Worm (Caenorhabditis elegans) whole organism, L4/young adult: Measurements from ENCODE around the gene C13F10.1.

Source experiments
- W03F9.2 ChIP-seq: fragments of 150-350 bp; optimal IDR thresholded peaks from 2 replicates; lab custom pipeline; 2014; ENCODE audit warnings: missing biosample characterization, missing genetic modification characterization
- dao-5 ChIP-seq: sonication (generic microtip); optimal IDR thresholded peaks from 2 replicates; lab custom pipeline; 2016; ENCODE audit warnings: missing genotype, missing genetic modification characterization, moderate library complexity, missing compliant biosample characterization
- him-1 ChIP-seq: sonication (generic microtip); optimal IDR thresholded peaks from 2 replicates; lab custom pipeline; 2016; ENCODE audit warnings: missing genotype, missing genetic modification reagents, missing genetic modification characterization, missing compliant biosample characterization

DNA sequence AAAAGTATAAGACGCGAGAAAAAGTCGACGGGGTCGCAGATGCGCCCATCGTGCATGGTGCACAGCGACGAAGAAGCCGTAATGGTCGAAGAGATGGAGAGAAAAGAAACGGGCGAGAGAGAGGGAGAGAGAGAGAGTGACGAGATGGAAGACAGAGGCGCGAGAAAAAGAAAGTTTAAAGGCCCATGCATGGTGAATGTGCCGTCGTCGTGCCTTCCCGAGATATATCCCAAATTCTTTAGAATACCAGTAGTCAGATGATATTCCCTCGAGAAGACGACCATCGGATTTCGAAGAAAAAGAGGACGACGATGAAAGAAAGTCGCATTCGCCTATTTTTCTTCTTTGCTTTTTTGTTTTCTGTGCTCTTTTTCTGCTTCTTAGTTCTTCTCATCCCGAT, 7.9 kb upstream of the C13F10.1 start:
- TF ChIP-seq him-1 (peak; percentile 24), dao-5 (no peak), W03F9.2 (tag; lab: Kevin White, UChicago) (no peak)
